Worm (Caenorhabditis elegans) whole organism, young adult: ENCODE measurements around the gene M02A10.1.

Experiments used
- D2030.7 ChIP-seq: fragments of 200-800 bp; sonication (Bioruptor generic); IDR thresholded peaks from 2 replicates; pipeline ENCODE4 v1.3.6; 2022; ENCODE audit warnings: missing genetic modification reagents, missing genetic modification characterization, missing compliant biosample characterization
- T26A5.8 ChIP-seq: sonication (generic microtip); optimal IDR thresholded peaks from 2 replicates; lab custom pipeline; 2016; ENCODE audit warnings: missing genetic modification characterization, missing compliant biosample characterization
- ama-1 ChIP-seq, 3 experiments: fragments of 150-350 bp in 1 of 3; sonication (generic microtip) in 2 of 3; optimal IDR thresholded peaks; 2 replicates each; lab custom pipeline; 2014 to 2018; ENCODE audit warnings: missing biosample characterization in 2 of 3, missing genetic modification characterization in 2 of 3, missing genetic modification reagents in 2 of 3
- cebp-2 ChIP-seq: fragments of 200-800 bp; sonication (Bioruptor generic); IDR thresholded peaks from 2 replicates; pipeline ENCODE4 v1.3.6; 2022; ENCODE audit warnings: missing genetic modification characterization, missing compliant biosample characterization
- efl-1 ChIP-seq: fragments of 150-350 bp; optimal IDR thresholded peaks from 2 replicates; lab custom pipeline; 2014; ENCODE audit warnings: missing biosample characterization, missing genetic modification reagents, missing genetic modification characterization
- lin-40 ChIP-seq: sonication (generic microtip); optimal IDR thresholded peaks from 2 replicates; lab custom pipeline; 2016; ENCODE audit warnings: missing genetic modification characterization, mild to moderate bottlenecking, missing compliant biosample characterization, missing genotype, missing genetic modification reagents
- madf-10 ChIP-seq: sonication (generic microtip); optimal IDR thresholded peaks from 2 replicates; lab custom pipeline; 2016; ENCODE audit warnings: mild to moderate bottlenecking, missing genetic modification characterization, missing compliant biosample characterization
- nfya-1 ChIP-seq: sonication (generic microtip); optimal IDR thresholded peaks from 2 replicates; lab custom pipeline; 2017; ENCODE audit warnings: antibody characterized with exemption, missing compliant biosample characterization, missing genetic modification characterization, borderline replicate concordance; ENCODE audit not compliant: insufficient read depth
- ztf-26 ChIP-seq: sonication (generic microtip); optimal IDR thresholded peaks from 2 replicates; lab custom pipeline; 2017; ENCODE audit warnings: missing genetic modification characterization, missing compliant biosample characterization

- TF ChIP-seq ztf-26: no peak
- TF ChIP-seq D2030.7 (GFP tag; lab: Robert Waterston, UW): no peak
- TF ChIP-seq nfya-1 (tag; lab: Kevin White, UChicago): no peak
- TF ChIP-seq madf-10: no peak
- no peak for TF ChIP-seq T26A5.8 (tag; lab: Kevin White, UChicago)
- no peak for TF ChIP-seq ama-1 (optimal IDR thresholded peaks at IDR 0.05; lab: Kevin White, UChicago)
- no peak for TF ChIP-seq ama-1 (GFP tag; optimal IDR thresholded peaks at IDR 0.05; lab: Kevin White, UChicago)
- no peak for TF ChIP-seq lin-40
- TF ChIP-seq cebp-2 (GFP tag; lab: Robert Waterston, UW): no peak
- TF ChIP-seq efl-1 (GFP tag; lab: Kevin White, UChicago): no peak
These were observed 25.2 kb upstream of the M02A10.1 start for ce11 chrX:681413-681812.
